Worm (Caenorhabditis elegans): ENCODE measurements around the gene F47D12.9.

F47D12.9 gene

DNA sequence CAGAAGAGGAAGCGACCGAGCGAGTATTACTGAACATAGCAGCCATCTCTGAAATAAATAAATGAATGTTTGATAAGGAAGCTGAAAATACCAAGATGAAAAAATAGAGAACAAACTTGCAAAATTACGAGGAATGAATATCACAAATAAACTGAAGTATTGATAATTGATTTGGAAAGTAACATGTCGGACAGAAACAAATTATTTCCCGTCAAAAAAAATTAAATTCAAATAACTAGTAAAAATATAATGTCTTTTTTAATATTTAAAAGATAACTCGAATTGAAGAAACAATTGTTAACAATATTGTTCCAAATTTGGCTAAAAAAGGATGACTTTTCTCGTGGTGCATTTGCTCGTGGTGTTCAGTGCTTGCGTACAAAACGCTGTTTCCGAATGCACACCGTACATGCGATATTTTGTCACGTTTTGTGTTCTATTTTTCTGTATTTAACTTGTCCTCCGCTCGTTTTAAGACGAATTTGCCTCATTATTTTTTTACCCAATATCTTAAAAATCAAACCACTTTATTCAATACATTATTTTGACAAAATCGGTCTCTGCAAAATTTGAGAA, 38.8 kb upstream of the F47D12.9 start, which contains the start of gene rpn-13:
TSS of gene rpn-13 (minus strand) at position 51 of the 576 bp plus-strand sequence.
- TF ChIP-seq F13C5.2 (tag; optimal IDR thresholded peaks at IDR 0.05) (peak; percentile 71), tra-4 (tag; optimal IDR thresholded peaks at IDR 0.05) (no peak)

DNA sequence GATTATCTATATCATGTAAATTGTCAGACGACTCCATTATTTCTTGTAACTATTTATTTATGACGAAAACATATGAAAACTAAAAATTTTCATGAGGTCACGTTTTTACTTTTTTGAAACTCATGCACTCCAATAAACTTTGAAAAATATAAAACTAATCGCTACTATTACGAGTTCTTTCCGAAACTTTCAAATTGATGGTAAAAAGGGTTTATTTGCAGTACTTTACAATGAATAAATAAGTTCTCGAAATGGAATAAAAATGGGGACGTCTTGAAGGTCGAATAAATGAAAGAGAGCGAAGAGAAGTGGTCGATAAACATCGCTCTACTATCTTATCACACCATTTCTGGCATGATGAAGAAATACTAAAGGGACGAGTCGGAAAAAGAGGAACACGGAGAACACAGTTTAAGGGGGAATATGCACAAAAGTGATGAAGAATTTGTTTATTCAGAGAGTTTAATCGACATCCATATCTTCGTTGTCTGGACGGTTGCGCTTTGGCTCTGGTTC, 36.8 kb upstream of the F47D12.9 start, which contains the start of gene let-767:
TSS of gene let-767 (minus strand) at position 51 of the 516 bp plus-strand sequence.
- TF ChIP-seq tbx-11 (GFP tag; IDR thresholded peaks at IDR 0.05): no peak
- TF ChIP-seq ceh-36 (tag; optimal IDR thresholded peaks at IDR 0.05): no peak
- TF ChIP-seq tbx-37 (GFP tag; conservative IDR thresholded peaks at IDR 0.05): no peak
- no peak for TF ChIP-seq ama-1 (optimal IDR thresholded peaks at IDR 0.05)
- no peak for TF ChIP-seq ceh-13 (GFP tag; optimal IDR thresholded peaks at IDR 0.05)
- no peak for TF ChIP-seq aly-1 (tag; optimal IDR thresholded peaks at IDR 0.05)
- no peak for TF ChIP-seq B0310.2 (tag; optimal IDR thresholded peaks at IDR 0.05)
- TF ChIP-seq F13C5.2 (tag; optimal IDR thresholded peaks at IDR 0.05): no peak
- TF ChIP-seq hnd-1 (tag; optimal IDR thresholded peaks at IDR 0.05): no peak
- TF ChIP-seq pes-1 (GFP tag; IDR thresholded peaks at IDR 0.05): no peak
- no peak for TF ChIP-seq hmg-4 (GFP tag; optimal IDR thresholded peaks at IDR 0.05)
- TF ChIP-seq tra-4 (tag; optimal IDR thresholded peaks at IDR 0.05): no peak
- no peak for TF ChIP-seq scrt-1 (GFP tag; IDR thresholded peaks at IDR 0.05)
- no peak for TF ChIP-seq sea-1 (GFP tag; conservative IDR thresholded peaks at IDR 0.05)
- TF ChIP-seq flt-1 (GFP tag; IDR thresholded peaks at IDR 0.05): no peak
- no peak for TF ChIP-seq ets-7 (tag; optimal IDR thresholded peaks at IDR 0.05)
- TF ChIP-seq hmbx-1 (tag; optimal IDR thresholded peaks at IDR 0.05): no peak

DNA sequence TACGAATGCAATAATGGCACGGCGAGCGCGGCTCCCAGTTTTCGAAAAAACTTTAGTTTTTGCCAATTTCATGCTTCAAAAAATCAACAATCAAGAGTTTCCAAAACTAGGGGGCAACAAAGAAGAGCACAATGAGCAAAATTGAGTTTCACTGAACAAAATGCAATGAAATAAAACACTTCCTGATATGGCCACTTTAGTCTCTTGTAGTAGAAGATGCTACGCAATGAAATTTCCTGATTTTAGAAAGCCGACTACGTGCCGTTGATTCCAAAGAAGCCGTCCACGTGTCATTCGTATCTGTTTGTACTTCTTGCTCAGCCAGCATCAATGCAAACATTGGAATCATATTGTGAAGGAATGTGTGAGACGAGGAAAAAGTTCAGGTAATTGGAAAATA, 31.2 kb upstream of the F47D12.9 start:
- no peak for TF ChIP-seq flt-1 (GFP tag; IDR thresholded peaks at IDR 0.05)
- no peak for TF ChIP-seq ceh-13 (GFP tag; optimal IDR thresholded peaks at IDR 0.05)
- TF ChIP-seq sea-1 (GFP tag; conservative IDR thresholded peaks at IDR 0.05): no peak
- no peak for TF ChIP-seq pes-1 (GFP tag; IDR thresholded peaks at IDR 0.05)
- TF ChIP-seq hmg-4 (GFP tag; optimal IDR thresholded peaks at IDR 0.05): no peak
- TF ChIP-seq hmbx-1 (tag; optimal IDR thresholded peaks at IDR 0.05): no peak
- TF ChIP-seq ceh-36 (tag; optimal IDR thresholded peaks at IDR 0.05): no peak
- no peak for TF ChIP-seq tbx-37 (GFP tag; conservative IDR thresholded peaks at IDR 0.05)
- no peak for TF ChIP-seq aly-1 (tag; optimal IDR thresholded peaks at IDR 0.05)
- TF ChIP-seq F13C5.2 (tag; optimal IDR thresholded peaks at IDR 0.05): no peak
- TF ChIP-seq ets-7 (tag; optimal IDR thresholded peaks at IDR 0.05): no peak
- no peak for TF ChIP-seq tra-4 (tag; optimal IDR thresholded peaks at IDR 0.05)
- no peak for TF ChIP-seq scrt-1 (GFP tag; IDR thresholded peaks at IDR 0.05)
- TF ChIP-seq tbx-11 (GFP tag; IDR thresholded peaks at IDR 0.05): no peak
- TF ChIP-seq ama-1 (optimal IDR thresholded peaks at IDR 0.05): no peak
- TF ChIP-seq hnd-1 (tag; optimal IDR thresholded peaks at IDR 0.05): no peak
- TF ChIP-seq B0310.2 (tag; optimal IDR thresholded peaks at IDR 0.05): no peak

DNA sequence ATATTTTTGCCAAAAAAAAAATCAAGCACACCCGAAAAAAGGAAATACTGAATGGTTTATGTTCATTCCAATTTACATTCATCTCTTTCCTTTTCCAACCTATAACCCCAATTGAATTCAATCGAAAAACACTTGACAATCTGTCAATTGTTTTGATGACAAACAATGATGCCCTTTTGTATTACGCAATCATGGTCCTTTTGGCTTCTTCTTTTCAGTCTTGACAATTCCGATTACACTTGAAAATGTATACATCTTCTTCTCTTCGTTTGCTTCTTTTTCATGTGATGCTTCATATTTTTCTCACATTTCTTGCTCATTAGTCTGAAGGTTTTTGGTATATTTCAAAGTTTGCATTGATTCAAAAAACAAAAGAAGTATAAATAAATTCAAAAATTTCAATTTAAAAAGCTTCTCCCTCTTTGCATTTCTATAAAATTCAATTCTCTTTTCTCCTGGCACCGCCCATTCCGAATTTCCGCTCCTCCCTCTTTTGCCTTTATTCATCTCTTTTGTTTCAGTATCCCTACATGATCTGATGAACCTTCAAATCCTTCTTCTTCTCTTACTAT, 28.1 kb upstream of the F47D12.9 start, which contains the start of gene C56G2.4:
TSS of gene C56G2.4 (plus strand) at position 522 of the 572 bp plus-strand sequence.
- no peak for TF ChIP-seq hmbx-1 (tag; optimal IDR thresholded peaks at IDR 0.05)

DNA sequence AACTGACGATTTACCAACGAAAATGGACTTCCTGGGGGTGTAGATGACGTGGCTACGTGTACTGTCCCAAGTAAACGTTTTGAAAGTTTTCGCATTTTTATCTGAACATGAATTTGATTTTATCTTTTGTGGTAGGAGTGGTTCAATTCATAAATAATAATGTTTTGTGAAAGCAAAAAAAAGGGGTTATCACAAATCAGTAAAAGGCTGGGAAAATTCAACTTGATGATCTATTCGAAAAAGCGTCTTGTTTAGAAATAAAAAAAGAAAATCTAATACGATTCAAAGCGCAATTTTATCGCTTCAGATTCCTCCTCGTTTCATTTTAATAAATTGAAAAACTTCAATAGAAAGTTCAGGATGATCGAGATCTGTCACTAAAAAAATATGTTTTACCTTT, 21.0 kb upstream of the F47D12.9 start, which contains the start of gene C56G2.5:
TSS of gene C56G2.5 (minus strand) at position 101 of the 400 bp plus-strand sequence.
- TF ChIP-seq ceh-13 (GFP tag; optimal IDR thresholded peaks at IDR 0.05) (no peak), tra-4 (tag; optimal IDR thresholded peaks at IDR 0.05) (no peak)

DNA sequence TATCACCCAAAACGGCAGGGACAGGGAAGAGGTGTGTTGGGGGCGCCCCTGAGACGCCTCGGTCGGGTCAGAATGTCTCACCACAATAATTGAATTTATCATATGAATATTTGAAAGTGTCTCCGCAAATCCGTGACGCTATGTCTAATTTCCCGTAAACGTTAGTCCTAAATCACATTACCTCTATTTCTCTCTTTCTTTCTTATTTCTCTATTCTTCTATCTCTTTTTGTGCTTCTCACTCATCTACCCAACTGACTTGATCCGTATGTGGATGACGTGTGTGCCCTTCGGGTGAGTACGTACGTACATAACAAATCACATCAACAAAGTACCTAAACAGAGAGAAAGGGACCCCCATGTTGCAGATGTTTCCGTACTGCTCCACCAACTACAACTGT, 14.2 kb upstream of the F47D12.9 start:
- no peak for TF ChIP-seq tra-4 (tag; optimal IDR thresholded peaks at IDR 0.05)
- TF ChIP-seq B0310.2 (tag; optimal IDR thresholded peaks at IDR 0.05): no peak
- no peak for TF ChIP-seq tbx-11 (GFP tag; IDR thresholded peaks at IDR 0.05)
- no peak for TF ChIP-seq flt-1 (GFP tag; IDR thresholded peaks at IDR 0.05)

DNA sequence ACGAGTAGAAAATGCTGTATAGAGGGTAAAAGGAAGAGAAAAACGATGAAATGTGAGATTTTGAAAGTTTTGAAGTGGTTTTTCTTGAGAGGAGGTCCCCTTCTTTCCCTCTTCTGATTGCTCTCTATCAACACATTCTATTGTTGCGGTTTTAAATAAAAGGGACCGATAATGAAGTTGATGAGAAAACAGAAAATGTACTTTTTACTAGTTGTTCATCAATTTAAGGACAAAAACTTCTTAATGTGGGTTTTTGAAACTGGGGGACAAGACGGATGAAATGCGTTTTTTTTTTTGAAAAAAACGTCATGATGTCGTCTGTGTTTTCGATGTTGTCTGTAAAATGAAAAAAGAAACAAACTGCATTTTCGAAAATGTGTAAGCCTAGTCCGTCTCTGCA, 13.6 kb upstream of the F47D12.9 start:
- TF ChIP-seq pes-1 (GFP tag; IDR thresholded peaks at IDR 0.05) (no peak), ets-7 (tag; optimal IDR thresholded peaks at IDR 0.05) (no peak), sea-1 (GFP tag; conservative IDR thresholded peaks at IDR 0.05) (no peak), hnd-1 (tag; optimal IDR thresholded peaks at IDR 0.05) (no peak), B0310.2 (tag; optimal IDR thresholded peaks at IDR 0.05) (no peak), hmg-4 (GFP tag; optimal IDR thresholded peaks at IDR 0.05) (no peak), tbx-37 (GFP tag; conservative IDR thresholded peaks at IDR 0.05) (no peak), hmbx-1 (tag; optimal IDR thresholded peaks at IDR 0.05) (no peak), ama-1 (optimal IDR thresholded peaks at IDR 0.05) (no peak), aly-1 (tag; optimal IDR thresholded peaks at IDR 0.05) (no peak)

DNA sequence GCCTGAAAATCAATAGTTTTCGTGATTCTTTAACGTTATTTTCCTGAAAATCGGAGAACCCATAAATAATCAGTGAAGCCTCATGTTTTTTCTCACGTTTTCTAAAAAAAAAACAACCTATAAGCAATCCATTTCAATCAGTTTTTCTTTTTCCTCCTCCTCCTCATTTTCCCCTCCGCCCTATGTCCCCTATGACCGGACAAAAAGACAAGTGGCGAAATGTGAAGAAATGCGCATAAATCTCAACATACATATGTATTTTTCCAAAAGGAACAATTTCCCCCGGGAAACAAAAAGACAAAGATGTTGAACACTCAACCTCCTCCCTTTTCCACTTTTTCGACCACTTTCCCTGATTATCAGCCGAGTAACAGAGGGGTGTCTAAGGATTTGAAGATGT, 12.3 kb upstream of the F47D12.9 start:
- TF ChIP-seq ama-1 (optimal IDR thresholded peaks at IDR 0.05): no peak
- TF ChIP-seq sea-1 (GFP tag; conservative IDR thresholded peaks at IDR 0.05): no peak
- no peak for TF ChIP-seq F13C5.2 (tag; optimal IDR thresholded peaks at IDR 0.05)
- TF ChIP-seq ceh-13 (GFP tag; optimal IDR thresholded peaks at IDR 0.05): no peak
- TF ChIP-seq tra-4 (tag; optimal IDR thresholded peaks at IDR 0.05): no peak
- no peak for TF ChIP-seq scrt-1 (GFP tag; IDR thresholded peaks at IDR 0.05)
- no peak for TF ChIP-seq hnd-1 (tag; optimal IDR thresholded peaks at IDR 0.05)
- TF ChIP-seq hmbx-1 (tag; optimal IDR thresholded peaks at IDR 0.05): no peak
- TF ChIP-seq ceh-36 (tag; optimal IDR thresholded peaks at IDR 0.05): no peak
- TF ChIP-seq B0310.2 (tag; optimal IDR thresholded peaks at IDR 0.05): no peak
- TF ChIP-seq flt-1 (GFP tag; IDR thresholded peaks at IDR 0.05): no peak
- TF ChIP-seq pes-1 (GFP tag; IDR thresholded peaks at IDR 0.05): no peak
- no peak for TF ChIP-seq tbx-11 (GFP tag; IDR thresholded peaks at IDR 0.05)
- TF ChIP-seq hmg-4 (GFP tag; optimal IDR thresholded peaks at IDR 0.05): no peak
- no peak for TF ChIP-seq aly-1 (tag; optimal IDR thresholded peaks at IDR 0.05)

Data from whole organism, early embryonic.